Worm (Caenorhabditis elegans): Measurements from ENCODE around the gene R08A2.2.

The R08A2.2 gene

ce11 chrV:14707958-14708357 lies 7.5 kb downstream of the R08A2.2 start, which contains the start of gene R08A2.9:
TSS of gene R08A2.9 (plus strand) at chrV:14708258.
- TF ChIP-seq nhr-237 (tag; optimal IDR thresholded peaks at IDR 0.05) = no peak
- no peak for TF ChIP-seq ceh-88 (GFP tag; IDR thresholded peaks at IDR 0.05)
- TF ChIP-seq elt-3 (tag; optimal IDR thresholded peaks at IDR 0.05) = no peak
- no peak for TF ChIP-seq fkh-8 (tag; optimal IDR thresholded peaks at IDR 0.05)

ce11 chrV:14698666-14699065 lies 16.8 kb downstream of the R08A2.2 start, which contains the start of gene set-5:
TSS of gene set-5 (plus strand) at chrV:14698966.
- TF ChIP-seq lir-3 (tag; optimal IDR thresholded peaks at IDR 0.05; ENCODE audit: poor library complexity) (no peak), tlp-1 (tag; optimal IDR thresholded peaks at IDR 0.05) (no peak), efl-3 (GFP tag; optimal IDR thresholded peaks at IDR 0.05) (no peak), dpl-1 (GFP tag; optimal IDR thresholded peaks at IDR 0.05) (no peak), unc-130 (tag; optimal IDR thresholded peaks at IDR 0.05) (no peak), lin-35 (GFP tag; optimal IDR thresholded peaks at IDR 0.05) (no peak), C04F5.9 (tag; optimal IDR thresholded peaks at IDR 0.05) (no peak), zip-4 (GFP tag; optimal IDR thresholded peaks at IDR 0.05) (no peak), nhr-84 (tag; optimal IDR thresholded peaks at IDR 0.05) (no peak), ceh-90 (tag; optimal IDR thresholded peaks at IDR 0.05) (no peak), efl-1 (optimal IDR thresholded peaks at IDR 0.05) (no peak), efl-1 (GFP tag; optimal IDR thresholded peaks at IDR 0.05 in 1 of 2) (no peak), Y116A8C.19 (tag; optimal IDR thresholded peaks at IDR 0.05; ENCODE audit: borderline replicate concordance) (no peak), mep-1 (tag; optimal IDR thresholded peaks at IDR 0.05) (no peak), ama-1 (optimal IDR thresholded peaks at IDR 0.05) (no peak), nhr-77 (tag; optimal IDR thresholded peaks at IDR 0.05) (no peak), F16B12.6 (tag; optimal IDR thresholded peaks at IDR 0.05) (no peak), grh-1 (GFP tag; IDR thresholded peaks at IDR 0.05) (no peak), irx-1 (tag; optimal IDR thresholded peaks at IDR 0.05) (no peak), aha-1 (tag; optimal IDR thresholded peaks at IDR 0.05) (no peak)

ce11 chrV:14698005-14698404 lies 17.5 kb downstream of the R08A2.2 start:
- TF ChIP-seq mep-1 (tag; optimal IDR thresholded peaks at IDR 0.05) (no peak), ets-5 (GFP tag; IDR thresholded peaks at IDR 0.05) (no peak), hpl-2 (GFP tag; optimal IDR thresholded peaks at IDR 0.05) (no peak), zip-4 (GFP tag; optimal IDR thresholded peaks at IDR 0.05) (no peak)

ce11 chrV:14696604-14697307 lies 18.8 kb downstream of the R08A2.2 start, which contains the start of gene unc-112:
TSS of gene unc-112 (minus strand) at chrV:14696654.
- TF ChIP-seq aly-2 (tag; optimal IDR thresholded peaks at IDR 0.05) (peak; percentile 5), nhr-19 (GFP tag; conservative IDR thresholded peaks at IDR 0.05) (peak; percentile 62), nhr-77 (tag; optimal IDR thresholded peaks at IDR 0.05) (no peak), unc-130 (tag; optimal IDR thresholded peaks at IDR 0.05) (peak; percentile 20), nhr-28 (tag; optimal IDR thresholded peaks at IDR 0.05) (no peak), blmp-1 (tag; optimal IDR thresholded peaks at IDR 0.05) (peak; percentile 51), ces-1 (GFP tag; optimal IDR thresholded peaks at IDR 0.05) (no peak), C16A3.4 (tag; optimal IDR thresholded peaks at IDR 0.05) (peak; percentile 52), ceh-82 (tag; optimal IDR thresholded peaks at IDR 0.05) (peak; percentile 33 to 45 (median 38)), fkh-10 (GFP tag; optimal IDR thresholded peaks at IDR 0.05) (peak; percentile 5), nhr-85 (tag) (peak; percentile 41), mep-1 (tag; optimal IDR thresholded peaks at IDR 0.05) (peak; percentile 92), nhr-20 (tag; optimal IDR thresholded peaks at IDR 0.05) (peak; percentile 76), fos-1 (tag; optimal IDR thresholded peaks at IDR 0.05) (peak; percentile 75), rnt-1 (tag; optimal IDR thresholded peaks at IDR 0.05) (peak; percentile 64), lin-39 (tag; optimal IDR thresholded peaks at IDR 0.05) (no peak), nhr-11 (tag; optimal IDR thresholded peaks at IDR 0.05) (peak; percentile 37), tlp-1 (tag; optimal IDR thresholded peaks at IDR 0.05) (no peak), lir-3 (tag; optimal IDR thresholded peaks at IDR 0.05; ENCODE audit: poor library complexity) (peak; percentile 12), hpl-2 (GFP tag; optimal IDR thresholded peaks at IDR 0.05) (no peak), efl-1 (optimal IDR thresholded peaks at IDR 0.05) (peak; percentile 67 to 75), efl-1 (GFP tag; optimal IDR thresholded peaks at IDR 0.05 in 1 of 2) (peak; percentile 40 to 94), ztf-4 (tag; optimal IDR thresholded peaks at IDR 0.05) (peak; percentile 43), Y116A8C.19 (tag; optimal IDR thresholded peaks at IDR 0.05; ENCODE audit: borderline replicate concordance) (no peak), pax-3 (tag; optimal IDR thresholded peaks at IDR 0.05) (no peak), lin-15B (tag; optimal IDR thresholded peaks at IDR 0.05) (no peak), elt-2 (tag; optimal IDR thresholded peaks at IDR 0.05) (no peak), ceh-90 (tag; optimal IDR thresholded peaks at IDR 0.05) (no peak), nhr-47 (tag; optimal IDR thresholded peaks at IDR 0.05) (no peak), ama-1 (optimal IDR thresholded peaks at IDR 0.05) (no peak), mab-9 (GFP tag; IDR thresholded peaks at IDR 0.05) (no peak)
